Fruit fly (Drosophila melanogaster) whole organism, embryonic: Measurements from ENCODE around the gene CG9795.
A peak's percentile ranks its signal among the peaks of the same experiment; 100 is the strongest.

ENCODE experiments used
- Antp ChIP-seq: fragments of 200-800 bp; sonication (Bioruptor generic); optimal IDR thresholded peaks from 3 replicates; lab custom pipeline; 2016; ENCODE audit warnings: missing biosample characterization, missing genetic modification characterization
- CG10431 ChIP-seq: fragments of 200-800 bp; sonication (Bioruptor generic); optimal IDR thresholded peaks from 3 replicates; lab custom pipeline; 2018; ENCODE audit warnings: missing biosample characterization, mild to moderate bottlenecking, missing genetic modification characterization
- CG11560 ChIP-seq: fragments of 200-800 bp; sonication (Bioruptor generic); IDR thresholded peaks from 3 replicates; pipeline ENCODE4 v1.3.6; 2022; ENCODE audit warnings: missing biosample characterization, missing genetic modification characterization
- CG12155 ChIP-seq: fragments of 200-800 bp; sonication (Bioruptor generic); optimal IDR thresholded peaks from 3 replicates; lab custom pipeline; 2016; ENCODE audit warnings: missing biosample characterization, missing genetic modification characterization
- CG12744 ChIP-seq: fragments of 200-800 bp; sonication (Bioruptor generic); optimal IDR thresholded peaks from 2 replicates; lab custom pipeline; 2016; ENCODE audit warnings: missing biosample characterization, missing genetic modification characterization
- CG13296 ChIP-seq: fragments of 200-800 bp; sonication (Bioruptor generic); optimal IDR thresholded peaks from 3 replicates; lab custom pipeline; 2018; ENCODE audit warnings: missing biosample characterization, mild to moderate bottlenecking, missing genetic modification characterization
- CG1647 ChIP-seq: fragments of 200-800 bp; sonication (Bioruptor generic); optimal IDR thresholded peaks from 3 replicates; lab custom pipeline; 2016; ENCODE audit warnings: missing biosample characterization, missing genetic modification characterization
- CG17186 ChIP-seq: fragments of 200-800 bp; sonication (Bioruptor generic); optimal IDR thresholded peaks from 3 replicates; lab custom pipeline; 2017; ENCODE audit warnings: missing biosample characterization, missing genetic modification reagents, missing genetic modification characterization
- CG17912 ChIP-seq: fragments of 200-800 bp; sonication (Bioruptor generic); optimal IDR thresholded peaks from 2 replicates; lab custom pipeline; 2018; ENCODE audit warnings: missing biosample characterization, mild to moderate bottlenecking, missing genetic modification characterization
- CG18262 ChIP-seq: fragments of 200-800 bp; optimal IDR thresholded peaks from 3 replicates; lab custom pipeline; 2019; ENCODE audit warnings: missing biosample characterization, mild to moderate bottlenecking, missing genetic modification characterization, moderate library complexity
- CG18476 ChIP-seq: fragments of 200-800 bp; sonication (Bioruptor generic); optimal IDR thresholded peaks from 2 replicates; lab custom pipeline; 2016; ENCODE audit warnings: missing biosample characterization, mild to moderate bottlenecking, missing genetic modification characterization
- CG2129 ChIP-seq: fragments of 200-800 bp; sonication (Bioruptor generic); IDR thresholded peaks from 2 replicates; pipeline ENCODE4 v1.3.6; 2022; ENCODE audit warnings: missing biosample characterization, missing genetic modification characterization; ENCODE audit not compliant: partially characterized antibody
- CG34422 ChIP-seq: fragments of 200-800 bp; sonication (Bioruptor generic); IDR thresholded peaks from 3 replicates; pipeline ENCODE4 v1.3.6; 2022; ENCODE audit warnings: missing biosample characterization, missing genetic modification characterization
- CG3838 ChIP-seq: fragments of 200-800 bp; sonication (Bioruptor generic); optimal IDR thresholded peaks from 3 replicates; lab custom pipeline; 2016; ENCODE audit warnings: missing biosample characterization, missing genetic modification characterization
- CG4404 ChIP-seq: fragments of 200-800 bp; sonication (Bioruptor generic); IDR thresholded peaks from 2 replicates; pipeline ENCODE4 v1.3.6; 2022; ENCODE audit warnings: missing biosample characterization, missing genetic modification characterization
- CG5953 ChIP-seq: fragments of 200-800 bp; sonication (Bioruptor generic); IDR thresholded peaks from 2 replicates; pipeline ENCODE4 v1.3.6; 2022; ENCODE audit warnings: missing biosample characterization, missing genetic modification characterization
- CG6854 ChIP-seq: fragments of 200-800 bp; sonication (Bioruptor generic); optimal IDR thresholded peaks from 3 replicates; lab custom pipeline; 2017; ENCODE audit warnings: missing biosample characterization, mild to moderate bottlenecking, missing genetic modification characterization
- CG7928 ChIP-seq: fragments of 200-800 bp; sonication (Bioruptor generic); optimal IDR thresholded peaks from 2 replicates; lab custom pipeline; 2017; ENCODE audit warnings: missing biosample characterization, mild to moderate bottlenecking, missing genetic modification characterization
- CG8924 ChIP-seq: fragments of 200-800 bp; optimal IDR thresholded peaks from 3 replicates; lab custom pipeline; 2019; ENCODE audit warnings: missing biosample characterization, mild to moderate bottlenecking, missing genetic modification characterization, moderate library complexity
- Camta ChIP-seq: fragments of 200-800 bp; sonication (Bioruptor generic); optimal IDR thresholded peaks from 2 replicates; lab custom pipeline; 2016; ENCODE audit warnings: missing biosample characterization, missing genetic modification characterization
- Gsc ChIP-seq: fragments of 200-800 bp; sonication (Bioruptor generic); IDR thresholded peaks from 2 replicates; pipeline ENCODE4 v1.3.6; 2022; ENCODE audit warnings: missing biosample characterization, missing genetic modification characterization
- HLH4C ChIP-seq: fragments of 200-800 bp; sonication (Bioruptor generic); IDR thresholded peaks from 3 replicates; pipeline ENCODE4 v1.3.6; 2022; ENCODE audit warnings: missing biosample characterization, missing genetic modification characterization; ENCODE audit not compliant: partially characterized antibody
- Hr78 ChIP-seq, 2 experiments: fragments of 200-800 bp in 1 of 2; fragments of >200 bp in 1 of 2; sonication (Bioruptor generic) in 1 of 2; optimal IDR thresholded peaks; 2 replicates each; lab custom pipeline; 2017 to 2019; ENCODE audit warnings: missing biosample characterization in 2 of 2, missing genetic modification characterization in 2 of 2, mild to moderate bottlenecking in 1 of 2, moderate library complexity in 1 of 2
- Hsf ChIP-seq: fragments of 200-800 bp; sonication (Bioruptor generic); optimal IDR thresholded peaks from 3 replicates; lab custom pipeline; 2016; ENCODE audit warnings: missing biosample characterization, missing genetic modification characterization
- NC2α ChIP-seq: fragments of 200-800 bp; sonication (Bioruptor generic); optimal IDR thresholded peaks from 2 replicates; lab custom pipeline; 2016; ENCODE audit warnings: missing biosample characterization, missing genetic modification characterization
- Nf-YA ChIP-seq: fragments of 200-800 bp; sonication (Bioruptor generic); IDR thresholded peaks from 2 replicates; pipeline ENCODE4 v1.3.6; 2022; ENCODE audit warnings: missing biosample characterization, missing genetic modification characterization
- Opbp ChIP-seq: fragments of 200-800 bp; sonication (Bioruptor generic); IDR thresholded peaks from 3 replicates; pipeline ENCODE4 v1.3.6; 2022; ENCODE audit warnings: missing biosample characterization, missing genetic modification characterization; ENCODE audit not compliant: partially characterized antibody
- Optix ChIP-seq: fragments of 200-800 bp; sonication (Bioruptor generic); IDR thresholded peaks from 3 replicates; pipeline ENCODE4 v1.3.6; 2022; ENCODE audit warnings: missing biosample characterization, missing genetic modification characterization
- Taf1 ChIP-seq: fragments of 200-800 bp; sonication (Bioruptor generic); IDR thresholded peaks from 2 replicates; pipeline ENCODE4 v1.3.6; 2022; ENCODE audit warnings: missing biosample characterization, missing genetic modification characterization
- bsh ChIP-seq, 2 experiments: fragments of 200-800 bp; sonication (Bioruptor generic); optimal IDR thresholded peaks; 2 replicates each; lab custom pipeline; 2017 to 2018; ENCODE audit warnings: mild to moderate bottlenecking in 2 of 2, missing biosample characterization in 2 of 2, missing genetic modification characterization in 2 of 2, moderate library complexity in 1 of 2
- chn ChIP-seq: fragments of 200-800 bp; sonication (Bioruptor generic); optimal IDR thresholded peaks from 2 replicates; lab custom pipeline; 2016; ENCODE audit warnings: missing biosample characterization, missing genetic modification characterization
- ftz-f1 ChIP-seq: fragments of 200-800 bp; sonication (Bioruptor generic); optimal IDR thresholded peaks from 2 replicates; lab custom pipeline; 2016; ENCODE audit warnings: missing biosample characterization, missing genetic modification characterization
- gce ChIP-seq: fragments of 200-800 bp; sonication (Bioruptor generic); IDR thresholded peaks from 3 replicates; pipeline ENCODE4 v1.3.6; 2022; ENCODE audit warnings: missing biosample characterization, missing genetic modification characterization
- gcm ChIP-seq: fragments of 200-800 bp; sonication (Bioruptor generic); optimal IDR thresholded peaks from 2 replicates; lab custom pipeline; 2019; ENCODE audit warnings: missing biosample characterization, mild to moderate bottlenecking, missing genetic modification characterization, moderate library complexity
- gcm2 ChIP-seq: fragments of 200-800 bp; sonication (Bioruptor generic); optimal IDR thresholded peaks from 2 replicates; lab custom pipeline; 2016; ENCODE audit warnings: missing biosample characterization, missing genetic modification characterization
- gro ChIP-seq: fragments of 200-800 bp; sonication (Bioruptor generic); optimal IDR thresholded peaks from 2 replicates; lab custom pipeline; 2016; ENCODE audit warnings: missing biosample characterization, missing genetic modification characterization
- gsb ChIP-seq: fragments of 200-800 bp; sonication (Bioruptor generic); IDR thresholded peaks from 2 replicates; pipeline ENCODE4 v1.3.6; 2022; ENCODE audit warnings: missing biosample characterization, missing genetic modification characterization
- her ChIP-seq: fragments of 200-800 bp; sonication (Bioruptor generic); optimal IDR thresholded peaks from 2 replicates; lab custom pipeline; 2016; ENCODE audit warnings: missing biosample characterization, missing genetic modification characterization
- insv ChIP-seq, 2 experiments: fragments of 200-800 bp; sonication (Bioruptor generic); optimal IDR thresholded peaks; 3 replicates each; lab custom pipeline; 2016 to 2018; ENCODE audit warnings: missing biosample characterization in 2 of 2, missing genetic modification characterization in 2 of 2
- jing ChIP-seq: fragments of 200-800 bp; sonication (Bioruptor generic); optimal IDR thresholded peaks from 2 replicates; lab custom pipeline; 2018; ENCODE audit warnings: missing biosample characterization, mild to moderate bottlenecking, missing genetic modification characterization
- lbe ChIP-seq: fragments of 200-800 bp; sonication (Bioruptor generic); optimal IDR thresholded peaks from 2 replicates; lab custom pipeline; 2016; ENCODE audit warnings: missing biosample characterization, mild to moderate bottlenecking, missing genetic modification characterization
- maf-S ChIP-seq: fragments of 200-800 bp; sonication (Bioruptor generic); optimal IDR thresholded peaks from 2 replicates; lab custom pipeline; 2016; ENCODE audit warnings: missing biosample characterization, missing genetic modification characterization
- mld ChIP-seq: fragments of 200-800 bp; sonication (Bioruptor generic); IDR thresholded peaks from 3 replicates; pipeline ENCODE4 v1.3.6; 2022; ENCODE audit warnings: missing biosample characterization, missing genetic modification characterization; ENCODE audit not compliant: partially characterized antibody
- pfk ChIP-seq: fragments of 200-800 bp; sonication (Bioruptor generic); optimal IDR thresholded peaks from 2 replicates; lab custom pipeline; 2018; ENCODE audit warnings: missing biosample characterization, mild to moderate bottlenecking, missing genetic modification characterization, moderate library complexity
- pros ChIP-seq: fragments of 200-800 bp; sonication (Bioruptor generic); optimal IDR thresholded peaks from 3 replicates; lab custom pipeline; 2019; ENCODE audit warnings: missing biosample characterization, mild to moderate bottlenecking, missing genetic modification characterization, moderate library complexity
- sens ChIP-seq: fragments of 200-800 bp; sonication (Bioruptor generic); peaks from one replicate; lab custom pipeline; 2016; ENCODE audit warnings: missing biosample characterization, missing genetic modification characterization
- ssp ChIP-seq: fragments of 200-800 bp; sonication (Bioruptor generic); IDR thresholded peaks from 2 replicates; pipeline ENCODE4 v1.3.6; 2022; ENCODE audit warnings: missing biosample characterization, missing genetic modification characterization
- stwl ChIP-seq: fragments of 200-800 bp; sonication (Bioruptor generic); optimal IDR thresholded peaks from 3 replicates; lab custom pipeline; 2018; ENCODE audit warnings: missing biosample characterization, mild to moderate bottlenecking, missing genetic modification characterization, moderate library complexity
- toy ChIP-seq: fragments of 200-800 bp; sonication (Bioruptor generic); IDR thresholded peaks from 2 replicates; pipeline ENCODE4 v1.3.6; 2022; ENCODE audit warnings: missing biosample characterization, missing genetic modification characterization
- twi ChIP-seq: fragments of 200-800 bp; optimal IDR thresholded peaks from 2 replicates; lab custom pipeline; 2019; ENCODE audit warnings: missing biosample characterization, mild to moderate bottlenecking, missing genetic modification characterization, moderate library complexity
- z ChIP-seq: fragments of 200-800 bp; sonication (Bioruptor generic); IDR thresholded peaks from 3 replicates; pipeline ENCODE4 v1.3.6; 2022; ENCODE audit warnings: missing biosample characterization, missing genetic modification characterization

Gene CG9795

DNA sequence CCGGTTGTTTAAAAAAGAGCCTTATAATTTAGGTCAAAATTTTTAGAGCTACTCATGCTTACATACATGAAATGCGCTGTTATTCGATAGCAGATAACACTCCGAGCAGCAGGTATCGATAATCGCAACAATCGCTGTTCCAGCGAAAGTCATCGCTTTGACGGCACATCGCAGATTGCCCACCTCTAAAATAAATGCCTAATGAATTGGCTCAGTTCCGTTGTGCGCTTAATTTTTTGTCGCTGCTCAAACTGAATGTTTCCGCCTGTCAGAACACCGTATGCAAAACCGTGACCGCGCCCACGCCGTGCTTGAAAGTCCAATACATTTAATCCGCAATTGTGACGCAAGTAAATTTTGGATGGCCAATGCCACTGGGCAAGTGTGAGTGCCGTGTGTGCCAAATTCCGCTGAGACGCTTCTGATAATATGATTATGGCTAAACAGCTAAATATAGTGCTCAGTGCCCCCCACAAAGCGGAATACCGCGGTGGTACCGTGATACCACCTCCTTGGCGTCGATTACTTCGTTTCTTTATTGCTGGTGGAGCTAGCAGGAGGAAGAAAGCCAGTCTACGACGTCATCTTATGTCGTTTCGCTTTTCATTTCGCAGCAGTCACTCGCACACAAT is at the start of gene CG9795 (continued):
- peak; percentile 52 for TF ChIP-seq CG13296 (GFP tag; lab: Kevin White, UChicago)
- TF ChIP-seq CG1647, result no peak
- no peak for TF ChIP-seq gcm2
- no peak for TF ChIP-seq gcm (GFP tag; lab: Kevin White, UChicago)
- TF ChIP-seq Gsc (GFP tag; lab: Robert Waterston, UW), result no peak
- peak; percentile 97 for TF ChIP-seq mld
- TF ChIP-seq CG6854 (GFP tag; lab: Kevin White, UChicago), result peak; percentile 20
- peak; percentile 57 for TF ChIP-seq gro (GFP tag; lab: Kevin White, UChicago)
- TF ChIP-seq CG18476 (GFP tag; lab: Kevin White, UChicago), result no peak
- no peak for TF ChIP-seq CG8924 (tag; lab: Kevin White, UChicago)
- 0 out of 3 replicates have a peak, but pooled peaks have one; percentile 19 for TF ChIP-seq Optix (GFP tag; lab: Robert Waterston, UW)
- TF ChIP-seq her (GFP tag; lab: Kevin White, UChicago), result peak; percentile 63
- peak; percentile 5 for TF ChIP-seq CG12744
- TF ChIP-seq ftz-f1 (GFP tag; lab: Kevin White, UChicago), result peak; percentile 72
- no peak for TF ChIP-seq CG5953 (GFP tag; lab: Robert Waterston, UW)
- no peak for TF ChIP-seq CG3838 (GFP tag; lab: Kevin White, UChicago)
- TF ChIP-seq maf-S (GFP tag; lab: Kevin White, UChicago), result peak; percentile 31
- peak; percentile 100 for TF ChIP-seq CG10431 (GFP tag; lab: Kevin White, UChicago)
- TF ChIP-seq gce (GFP tag; lab: Robert Waterston, UW), result no peak
- TF ChIP-seq HLH4C (GFP tag; lab: Robert Waterston, UW), result peak; percentile 97
- TF ChIP-seq pros, result no peak
- TF ChIP-seq gsb (GFP tag; lab: Robert Waterston, UW), result no peak
- TF ChIP-seq chn (GFP tag; lab: Kevin White, UChicago), result no peak
- TF ChIP-seq insv (GFP tag; optimal IDR thresholded peaks at IDR 0.05; lab: Kevin White, UChicago), result no peak
- TF ChIP-seq twi (tag; lab: Kevin White, UChicago), result no peak
- TF ChIP-seq Taf1 (GFP tag; lab: Robert Waterston, UW), result no peak
- no peak for TF ChIP-seq Nf-YA (GFP tag; lab: Robert Waterston, UW)
- TF ChIP-seq z (GFP tag; lab: Robert Waterston, UW), result no peak
- peak; percentile 7 for TF ChIP-seq CG12155 (GFP tag; lab: Kevin White, UChicago)
- TF ChIP-seq CG11560 (tag; lab: Robert Waterston, UW), result peak; percentile 97
- no peak for TF ChIP-seq jing
- TF ChIP-seq toy (GFP tag; lab: Robert Waterston, UW), result no peak
- peak; percentile 52; the same call in 1 of the 3 replicates for TF ChIP-seq CG34422
- no peak for TF ChIP-seq NC2α (GFP tag; lab: Kevin White, UChicago)
- TF ChIP-seq ssp (GFP tag; lab: Robert Waterston, UW), result peak; percentile 41; the same call in 1 of the 2 replicates
- TF ChIP-seq Opbp (GFP tag; lab: Robert Waterston, UW), result peak; percentile 92
- peak; percentile 49 for TF ChIP-seq Antp (GFP tag; lab: Kevin White, UChicago)
- TF ChIP-seq pfk (GFP tag; lab: Kevin White, UChicago), result no peak
- TF ChIP-seq CG2129, result peak; percentile 49
- TF ChIP-seq sens (GFP tag; lab: Kevin White, UChicago), result no peak
- TF ChIP-seq Hr78 (GFP tag; optimal IDR thresholded peaks at IDR 0.05; lab: Kevin White, UChicago), result no peak
- TF ChIP-seq stwl, result peak; percentile 93
- peak; percentile 29 for TF ChIP-seq Hsf (GFP tag; lab: Kevin White, UChicago)
- no peak for TF ChIP-seq CG7928
- peak; percentile 85 for TF ChIP-seq CG17186 (GFP tag; lab: Kevin White, UChicago)
- TF ChIP-seq lbe (GFP tag; lab: Kevin White, UChicago), result no peak
- no peak for TF ChIP-seq CG4404
- no peak for TF ChIP-seq bsh (GFP tag; optimal IDR thresholded peaks at IDR 0.05; lab: Kevin White, UChicago)
- TF ChIP-seq CG17912 (GFP tag; lab: Kevin White, UChicago), result no peak
- TF ChIP-seq CG18262, result no peak
- TF ChIP-seq Camta (GFP tag; lab: Kevin White, UChicago), result no peak
